Worm (Caenorhabditis elegans) whole organism, L3 larva: Measurements from ENCODE around the gene wee-1.3.

ENCODE experiments used
- R02D3.7 ChIP-seq: fragments of 150-350 bp; optimal IDR thresholded peaks from 2 replicates; lab custom pipeline; 2014; ENCODE audit warnings: missing biosample characterization, missing genetic modification characterization
- ZK546.5 ChIP-seq: sonication (generic microtip); optimal IDR thresholded peaks from 2 replicates; lab custom pipeline; 2017; ENCODE audit warnings: missing biosample characterization, missing genetic modification characterization
- aly-2 ChIP-seq: fragments of 150-350 bp; optimal IDR thresholded peaks from 2 replicates; lab custom pipeline; 2014; ENCODE audit warnings: missing biosample characterization, missing genetic modification characterization
- ama-1 ChIP-seq: fragments of 150-350 bp; optimal IDR thresholded peaks from 2 replicates; lab custom pipeline; 2018
- ceh-16 ChIP-seq: sonication (generic microtip); optimal IDR thresholded peaks from 2 replicates; lab custom pipeline; 2017; ENCODE audit warnings: missing biosample characterization, missing genetic modification characterization
- ceh-28 ChIP-seq: fragments of 150-350 bp; optimal IDR thresholded peaks from 2 replicates; lab custom pipeline; 2014; ENCODE audit warnings: missing biosample characterization, missing genetic modification reagents, missing genetic modification characterization
- ceh-82 ChIP-seq: fragments of 150-350 bp; optimal IDR thresholded peaks from 2 replicates; lab custom pipeline; 2014; ENCODE audit warnings: missing biosample characterization, missing genetic modification characterization
- daf-12 ChIP-seq: fragments of 150-350 bp; optimal IDR thresholded peaks from 2 replicates; lab custom pipeline; 2014; ENCODE audit warnings: missing biosample characterization, missing genetic modification reagents, missing genetic modification characterization
- egl-27 ChIP-seq: sonication (generic microtip); optimal IDR thresholded peaks from 4 replicates; lab custom pipeline; 2017; ENCODE audit warnings: missing biosample characterization, missing genetic modification reagents, missing genetic modification characterization
- egl-5 ChIP-seq: fragments of 150-350 bp; optimal IDR thresholded peaks from 2 replicates; lab custom pipeline; 2017; ENCODE audit warnings: missing biosample characterization, missing genetic modification reagents, missing genetic modification characterization, inconsistent platforms
- elt-1 ChIP-seq: fragments of 150-350 bp; optimal IDR thresholded peaks from 2 replicates; lab custom pipeline; 2014; ENCODE audit warnings: missing biosample characterization, missing genetic modification characterization
- elt-2 ChIP-seq: sonication (generic microtip); optimal IDR thresholded peaks from 2 replicates; lab custom pipeline; 2016; ENCODE audit warnings: missing genetic modification reagents, mild to moderate bottlenecking, missing genetic modification characterization, missing compliant biosample characterization
- elt-3 ChIP-seq, 3 experiments: fragments of 150-350 bp in 1 of 3; sonication (generic microtip) in 2 of 3; optimal IDR thresholded peaks; 2 replicates in 2 of 3; 4 replicates in 1 of 3; lab custom pipeline; 2014 to 2017; ENCODE audit warnings: missing biosample characterization in 3 of 3, missing genetic modification characterization in 3 of 3
- eor-1 ChIP-seq, 2 experiments: fragments of 150-350 bp; optimal IDR thresholded peaks; 2 replicates each; lab custom pipeline; 2014 to 2018; ENCODE audit warnings: missing biosample characterization in 2 of 2, missing genetic modification characterization in 2 of 2
- fkh-10 ChIP-seq: sonication (generic microtip); optimal IDR thresholded peaks from 2 replicates; lab custom pipeline; 2017; ENCODE audit warnings: missing biosample characterization, missing genetic modification reagents, missing genetic modification characterization
- fkh-2 ChIP-seq: fragments of 150-350 bp; optimal IDR thresholded peaks from 2 replicates; lab custom pipeline; 2014; ENCODE audit warnings: missing biosample characterization, missing genetic modification reagents, missing genetic modification characterization
- fos-1 ChIP-seq: fragments of 150-350 bp; optimal IDR thresholded peaks from 2 replicates; lab custom pipeline; 2014; ENCODE audit warnings: missing biosample characterization, missing genetic modification characterization
- hmg-11 ChIP-seq: sonication (generic microtip); optimal IDR thresholded peaks from 2 replicates; lab custom pipeline; 2016; ENCODE audit warnings: missing genetic modification characterization, missing compliant biosample characterization
- jun-1 ChIP-seq: fragments of 150-350 bp; optimal IDR thresholded peaks from 2 replicates; lab custom pipeline; 2014; ENCODE audit warnings: missing biosample characterization, missing genetic modification reagents, missing genetic modification characterization
- lin-15B ChIP-seq: fragments of 150-350 bp; optimal IDR thresholded peaks from 2 replicates; lab custom pipeline; 2014; ENCODE audit warnings: missing biosample characterization, missing genetic modification characterization
- lin-39 ChIP-seq: fragments of 150-350 bp; optimal IDR thresholded peaks from 2 replicates; lab custom pipeline; 2018; ENCODE audit warnings: missing biosample characterization, missing genetic modification reagents, missing genetic modification characterization
- lsy-12 ChIP-seq: sonication (generic microtip); optimal IDR thresholded peaks from 2 replicates; lab custom pipeline; 2016; ENCODE audit warnings: mild to moderate bottlenecking, missing genetic modification characterization, missing compliant biosample characterization
- mdl-1 ChIP-seq: fragments of 150-350 bp; optimal IDR thresholded peaks from 2 replicates; lab custom pipeline; 2014; ENCODE audit warnings: missing biosample characterization, missing genetic modification characterization
- mml-1 ChIP-seq: fragments of 150-350 bp; sonication (generic microtip); optimal IDR thresholded peaks from 3 replicates; lab custom pipeline; 2014; ENCODE audit warnings: missing biosample characterization, missing genetic modification characterization
- nfya-1 ChIP-seq: sonication (generic microtip); optimal IDR thresholded peaks from 2 replicates; lab custom pipeline; 2017; ENCODE audit warnings: missing genetic modification characterization, mild to moderate bottlenecking, missing compliant biosample characterization, antibody characterized with exemption, moderate library complexity; ENCODE audit not compliant: insufficient read depth
- nhr-11 ChIP-seq: fragments of 150-350 bp; optimal IDR thresholded peaks from 2 replicates; lab custom pipeline; 2014; ENCODE audit warnings: missing biosample characterization, missing genetic modification characterization
- nhr-12 ChIP-seq: fragments of 150-350 bp; optimal IDR thresholded peaks from 2 replicates; lab custom pipeline; 2014; ENCODE audit warnings: missing biosample characterization, missing genetic modification characterization
- nhr-23 ChIP-seq: fragments of 150-350 bp; optimal IDR thresholded peaks from 2 replicates; lab custom pipeline; 2014; ENCODE audit warnings: missing biosample characterization, missing genetic modification reagents, missing genetic modification characterization
- nhr-237 ChIP-seq: fragments of 150-350 bp; optimal IDR thresholded peaks from 2 replicates; lab custom pipeline; 2014; ENCODE audit warnings: missing biosample characterization, missing genetic modification characterization
- nhr-25 ChIP-seq: sonication (generic microtip); optimal IDR thresholded peaks from 2 replicates; lab custom pipeline; 2017; ENCODE audit warnings: missing biosample characterization, missing genetic modification characterization
- nhr-43 ChIP-seq: sonication (generic microtip); optimal IDR thresholded peaks from 2 replicates; lab custom pipeline; 2016; ENCODE audit warnings: mild to moderate bottlenecking, missing genetic modification characterization, missing compliant biosample characterization; ENCODE audit not compliant: poor library complexity, severe bottlenecking
- nhr-67 ChIP-seq: fragments of 150-350 bp; optimal IDR thresholded peaks from 2 replicates; lab custom pipeline; 2014; ENCODE audit warnings: missing biosample characterization, missing genetic modification characterization
- nhr-76 ChIP-seq: fragments of 150-350 bp; sonication (generic microtip); optimal IDR thresholded peaks from 5 replicates; lab custom pipeline; 2014; ENCODE audit warnings: missing biosample characterization, missing genetic modification characterization
- pha-4 ChIP-seq: fragments of 150-350 bp; optimal IDR thresholded peaks from 2 replicates; lab custom pipeline; 2014; ENCODE audit warnings: missing biosample characterization, missing genetic modification reagents, missing genetic modification characterization
- pqm-1 ChIP-seq: fragments of 150-350 bp; optimal IDR thresholded peaks from 2 replicates; lab custom pipeline; 2017; ENCODE audit warnings: missing biosample characterization, missing genetic modification characterization, inconsistent platforms
- sea-2 ChIP-seq: fragments of 150-350 bp; sonication (generic microtip); optimal IDR thresholded peaks from 4 replicates; lab custom pipeline; 2014; ENCODE audit warnings: missing biosample characterization, missing genetic modification reagents, missing genetic modification characterization
- skn-1 ChIP-seq: fragments of 150-350 bp; optimal IDR thresholded peaks from 2 replicates; lab custom pipeline; 2014; ENCODE audit warnings: missing biosample characterization, missing genetic modification characterization
- snpc-4 ChIP-seq: fragments of 150-350 bp; optimal IDR thresholded peaks from 2 replicates; lab custom pipeline; 2014; ENCODE audit warnings: missing biosample characterization, missing genetic modification characterization
- unc-39 ChIP-seq: sonication (generic microtip); optimal IDR thresholded peaks from 4 replicates; lab custom pipeline; 2017; ENCODE audit warnings: missing biosample characterization, missing genetic modification characterization
- ztf-11 ChIP-seq: fragments of 150-350 bp; optimal IDR thresholded peaks from 2 replicates; lab custom pipeline; 2014; ENCODE audit warnings: missing biosample characterization, missing genetic modification characterization
- ztf-4 ChIP-seq: fragments of 150-350 bp; optimal IDR thresholded peaks from 2 replicates; lab custom pipeline; 2014; ENCODE audit warnings: missing biosample characterization, missing genetic modification characterization

Gene wee-1.3

ce11 chrII:9757651-9758282 is 41.5 kb upstream of the wee-1.3 start, which contains the start of gene shk-1:
TSS of gene shk-1 (plus strand) at chrII:9758232.
- no peak for TF ChIP-seq fkh-2 (tag; lab: Kevin White, UChicago)
- TF ChIP-seq mml-1: no peak
- TF ChIP-seq nhr-67: no peak
- TF ChIP-seq nfya-1 (tag; lab: Kevin White, UChicago): peak; percentile 31
- TF ChIP-seq ZK546.5: no peak
- no peak for TF ChIP-seq nhr-76
- TF ChIP-seq aly-2 (tag; lab: Kevin White, UChicago): no peak
- no peak for TF ChIP-seq ztf-11 (tag; lab: Kevin White, UChicago)
- no peak for TF ChIP-seq ceh-82
- no peak for TF ChIP-seq nhr-25 (tag; lab: Kevin White, UChicago)
- peak; percentile 40 for TF ChIP-seq nhr-11 (tag; lab: Kevin White, UChicago)
- TF ChIP-seq elt-3 (tag; optimal IDR thresholded peaks at IDR 0.05; lab: Kevin White, UChicago): no peak

DNA sequence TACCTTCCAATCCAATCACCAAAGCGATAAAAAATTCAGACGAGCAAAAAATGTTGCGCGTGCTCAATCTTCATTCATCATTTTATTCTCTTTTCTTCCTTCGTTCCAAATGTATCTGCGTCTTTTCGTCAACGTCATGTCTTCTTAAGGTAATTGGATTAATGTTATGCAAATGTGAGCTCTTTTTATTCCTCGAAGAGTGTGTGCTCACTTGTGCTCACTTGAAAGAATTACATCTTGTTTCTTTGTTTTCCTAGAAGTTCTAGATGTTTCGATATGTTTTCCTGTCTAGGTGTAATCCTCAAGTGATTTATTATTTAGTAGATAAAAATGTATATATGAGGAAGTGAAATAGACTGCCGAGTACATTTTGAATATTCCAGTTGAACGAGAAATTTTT is 39.2 kb upstream of the wee-1.3 start:
- peak; percentile 45 for TF ChIP-seq fkh-10
- no peak for TF ChIP-seq daf-12 (tag; lab: Kevin White, UChicago)

DNA sequence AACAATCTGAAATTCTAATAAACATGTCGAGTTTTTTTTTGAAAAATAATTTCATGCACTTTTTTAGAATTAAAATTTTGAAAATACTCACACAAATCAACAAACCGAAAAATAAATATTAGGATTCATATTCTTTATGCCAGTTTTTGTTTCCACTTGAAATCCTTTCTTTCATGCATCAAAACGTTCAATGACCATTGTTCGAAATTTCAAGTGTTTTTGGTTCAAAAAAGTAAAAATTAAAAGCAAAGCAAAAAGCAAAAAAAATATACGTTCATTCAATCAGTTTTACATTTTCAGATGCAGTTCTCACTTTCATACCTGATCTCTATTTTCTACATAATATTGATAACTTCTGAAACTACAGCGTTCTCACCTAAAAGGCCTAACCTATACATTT is 37.5 kb upstream of the wee-1.3 start, which contains the start of gene ZK1321.1:
TSS of gene ZK1321.1 (plus strand) at position 301 of the 400 bp plus-strand sequence.
- TF ChIP-seq fos-1 (tag; lab: Kevin White, UChicago) (no peak), ztf-4 (tag; lab: Kevin White, UChicago) (no peak), nhr-237 (tag; lab: Kevin White, UChicago) (no peak), ZK546.5 (no peak)
- TF ChIP-seq, all 47 proteins: peak for 0

DNA sequence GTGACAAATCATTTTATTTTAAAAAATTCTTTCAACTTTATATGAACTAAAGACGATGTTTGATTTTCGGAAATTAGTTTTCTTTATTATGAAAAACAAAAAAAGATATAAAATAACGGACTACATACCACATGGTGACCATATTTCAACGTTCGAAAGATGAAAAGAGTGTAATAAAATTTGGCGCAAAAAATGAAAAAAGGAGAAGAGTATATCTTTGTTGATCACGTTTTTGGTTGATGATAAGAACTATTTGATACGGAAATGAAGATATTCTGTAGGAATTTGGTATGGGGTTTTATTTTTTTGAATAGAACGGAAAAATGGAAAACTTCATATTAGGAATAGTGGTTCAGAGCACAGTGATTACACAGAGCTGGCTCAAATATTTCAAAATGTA is 36.8 kb upstream of the wee-1.3 start, which contains the start of gene Y53C12B.7:
TSS of gene Y53C12B.7 (minus strand) at position 163 of the 400 bp plus-strand sequence.
- TF ChIP-seq ceh-16 (tag; lab: Kevin White, UChicago) (no peak), egl-5 (no peak), egl-27 (tag; lab: Kevin White, UChicago) (no peak), eor-1 (tag; optimal IDR thresholded peaks at IDR 0.05; lab: Kevin White, UChicago) (no peak), sea-2 (GFP tag; lab: Kevin White, UChicago) (no peak), mdl-1 (no peak), nhr-237 (tag; lab: Kevin White, UChicago) (no peak)

ce11 chrII:9752278-9752677 is 36.0 kb upstream of the wee-1.3 start:
- TF ChIP-seq nhr-43 (tag; lab: Kevin White, UChicago) (peak; percentile 81), nhr-12 (tag; lab: Kevin White, UChicago) (no peak), nhr-23 (tag; lab: Kevin White, UChicago) (peak; percentile 71)
- TF ChIP-seq, all 47 proteins: peak for 2

ce11 chrII:9746069-9746468 is 29.8 kb upstream of the wee-1.3 start, which contains the start of the genes Y53C12B.1 and nos-3:
TSS of gene Y53C12B.1 (minus strand) at chrII:9746078.
TSS of gene nos-3 (plus strand) at chrII:9746316.
- TF ChIP-seq elt-2 (tag; lab: Kevin White, UChicago) (peak; percentile 55), jun-1 (tag; lab: Kevin White, UChicago) (no peak), egl-27 (tag; lab: Kevin White, UChicago) (no peak), pqm-1 (peak; percentile 71), unc-39 (tag; lab: Kevin White, UChicago) (no peak), nhr-25 (tag; lab: Kevin White, UChicago) (peak; percentile 88), nhr-43 (tag; lab: Kevin White, UChicago) (peak; percentile 69), egl-5 (peak; percentile 79), R02D3.7 (tag; lab: Kevin White, UChicago) (peak; percentile 96), nhr-237 (tag; lab: Kevin White, UChicago) (no peak), lsy-12 (no peak), ceh-16 (tag; lab: Kevin White, UChicago) (no peak), lin-39 (peak; percentile 92), mdl-1 (no peak), hmg-11 (tag; lab: Kevin White, UChicago) (peak; percentile 60), ama-1 (lab: Kevin White, UChicago) (no peak), pha-4 (tag; lab: Kevin White, UChicago) (peak; percentile 93), eor-1 (tag; optimal IDR thresholded peaks at IDR 0.05; lab: Kevin White, UChicago) (no peak), elt-1 (tag; lab: Kevin White, UChicago) (peak; percentile 54), nhr-23 (tag; lab: Kevin White, UChicago) (peak; percentile 91), lin-15B (peak; percentile 88), snpc-4 (tag; lab: Kevin White, UChicago) (peak; percentile 66), fos-1 (tag; lab: Kevin White, UChicago) (no peak), ceh-28 (peak; percentile 64), nfya-1 (tag; lab: Kevin White, UChicago) (peak; percentile 97), fkh-10 (peak; percentile 12), skn-1 (tag; lab: Kevin White, UChicago) (peak; percentile 73)
